Worm (Caenorhabditis elegans): ENCODE results near the gene lgc-44.

ce11 chrV:11648435-11648834, 24.0 kb downstream of the lgc-44 start:
- TF ChIP-seq sma-9 (GFP tag; optimal IDR thresholded peaks at IDR 0.05) (peak; percentile 84), sma-9 (tag; optimal IDR thresholded peaks at IDR 0.05) (no peak), zag-1 (tag; optimal IDR thresholded peaks at IDR 0.05) (no peak), lin-13 (GFP tag; optimal IDR thresholded peaks at IDR 0.05) (no peak), ama-1 (optimal IDR thresholded peaks at IDR 0.05) (no peak), nhr-11 (tag; optimal IDR thresholded peaks at IDR 0.05) (no peak), nhr-10 (tag; optimal IDR thresholded peaks at IDR 0.05) (no peak), unc-62 (GFP tag; optimal IDR thresholded peaks at IDR 0.05) (no peak), unc-39 (tag; optimal IDR thresholded peaks at IDR 0.05) (no peak)
